Fruit fly (Drosophila melanogaster) whole organism, embryonic: ENCODE data around the gene Ccdc58.
"Not testable (repeated sequence)": the region's sequence is repeated elsewhere in the genome, so short reads cannot be mapped to it uniquely, and the experiment has no call there.

Experiments used
- Ada2b ChIP-seq: fragments of 200-800 bp; sonication (Bioruptor generic); IDR thresholded peaks from 2 replicates; pipeline ENCODE4 v1.3.6; 2022; ENCODE audit warnings: missing biosample characterization, missing genetic modification characterization
- Atf-2 ChIP-seq: fragments of 200-800 bp; sonication (Bioruptor generic); optimal IDR thresholded peaks from 2 replicates; lab custom pipeline; 2016; ENCODE audit warnings: missing biosample characterization, missing genetic modification characterization
- CG10543 ChIP-seq: fragments of 200-800 bp; sonication (Bioruptor generic); optimal IDR thresholded peaks from 3 replicates; lab custom pipeline; 2017; ENCODE audit warnings: missing biosample characterization, mild to moderate bottlenecking, missing genetic modification characterization, moderate library complexity
- CG12769 ChIP-seq: fragments of 200-800 bp; sonication (Bioruptor generic); optimal IDR thresholded peaks from 2 replicates; lab custom pipeline; 2019; ENCODE audit warnings: missing biosample characterization, mild to moderate bottlenecking, missing genetic modification characterization, moderate library complexity
- CG13894 ChIP-seq: fragments of 200-800 bp; sonication (Bioruptor generic); optimal IDR thresholded peaks from 3 replicates; lab custom pipeline; 2018; ENCODE audit warnings: missing biosample characterization, mild to moderate bottlenecking, missing genetic modification characterization, moderate library complexity
- CG15269 ChIP-seq: fragments of 200-800 bp; sonication (Bioruptor generic); optimal IDR thresholded peaks from 2 replicates; lab custom pipeline; 2018; ENCODE audit warnings: missing biosample characterization, mild to moderate bottlenecking, missing genetic modification characterization, moderate library complexity
- CG15514 ChIP-seq: fragments of 200-800 bp; sonication (Bioruptor generic); optimal IDR thresholded peaks from 3 replicates; lab custom pipeline; 2017; ENCODE audit warnings: missing biosample characterization, missing genetic modification characterization, mild to moderate bottlenecking, moderate library complexity, missing genetic modification reagents
- CG18599 ChIP-seq: fragments of 200-800 bp; sonication (Bioruptor generic); optimal IDR thresholded peaks from 3 replicates; lab custom pipeline; 2017; ENCODE audit warnings: missing biosample characterization, missing genetic modification characterization, mild to moderate bottlenecking, moderate library complexity, missing genetic modification reagents
- CG2199 ChIP-seq: fragments of 200-800 bp; sonication (Bioruptor generic); IDR thresholded peaks from 3 replicates; pipeline ENCODE4 v1.3.6; 2022; ENCODE audit warnings: missing biosample characterization, missing genetic modification characterization
- CG32767 ChIP-seq: fragments of 200-800 bp; sonication (Bioruptor generic); IDR thresholded peaks from 2 replicates; pipeline ENCODE4 v1.3.6; 2022; ENCODE audit warnings: missing biosample characterization, missing genetic modification characterization
- CG3281 ChIP-seq: fragments of 200-800 bp; sonication (Bioruptor generic); optimal IDR thresholded peaks from 3 replicates; lab custom pipeline; 2017; ENCODE audit warnings: missing biosample characterization, mild to moderate bottlenecking, missing genetic modification characterization
- CG34376 ChIP-seq: fragments of 200-800 bp; sonication (Bioruptor generic); optimal IDR thresholded peaks from 2 replicates; lab custom pipeline; 2018; ENCODE audit warnings: missing biosample characterization, mild to moderate bottlenecking, missing genetic modification characterization
- CG3726 ChIP-seq: fragments of 200-800 bp; sonication (Bioruptor generic); IDR thresholded peaks from 3 replicates; pipeline ENCODE4, ENCODE4 v1.3.6; 2022; ENCODE audit warnings: missing biosample characterization, missing genetic modification characterization
- CG3838 ChIP-seq: fragments of 200-800 bp; sonication (Bioruptor generic); optimal IDR thresholded peaks from 3 replicates; lab custom pipeline; 2016; ENCODE audit warnings: missing biosample characterization, missing genetic modification characterization
- CG7987 ChIP-seq: fragments of 200-800 bp; sonication (Bioruptor generic); optimal IDR thresholded peaks from 2 replicates; lab custom pipeline; 2018; ENCODE audit warnings: missing biosample characterization, mild to moderate bottlenecking, missing genetic modification characterization, moderate library complexity
- CG8290 ChIP-seq, 3 experiments: fragments of 200-800 bp; sonication (Bioruptor generic); optimal IDR thresholded peaks; 2 replicates each; lab custom pipeline; 2016 to 2019; ENCODE audit warnings: missing biosample characterization in 3 of 3, missing genetic modification characterization in 3 of 3, mild to moderate bottlenecking in 2 of 3, moderate library complexity in 1 of 3
- CG9437 ChIP-seq: fragments of 200-800 bp; sonication (Bioruptor generic); optimal IDR thresholded peaks from 2 replicates; lab custom pipeline; 2018; ENCODE audit warnings: missing biosample characterization, mild to moderate bottlenecking, missing genetic modification characterization
- CTCF ChIP-seq: fragments of 200-800 bp; sonication (Bioruptor generic); optimal IDR thresholded peaks from 2 replicates; lab custom pipeline; 2017; ENCODE audit warnings: missing biosample characterization, mild to moderate bottlenecking, missing genetic modification characterization, moderate library complexity
- Hmr ChIP-seq: fragments of 200-800 bp; sonication (Bioruptor generic); optimal IDR thresholded peaks from 3 replicates; lab custom pipeline; 2017; ENCODE audit warnings: mild to moderate bottlenecking, missing biosample characterization, missing genetic modification reagents, missing genetic modification characterization
- Med ChIP-seq: fragments of 200-800 bp; sonication (Bioruptor generic); peaks from one replicate; lab custom pipeline; 2016; ENCODE audit warnings: missing biosample characterization, missing genetic modification characterization, mild to moderate bottlenecking, inconsistent platforms, moderate library complexity
- Nf-YB ChIP-seq: fragments of 200-800 bp; sonication (Bioruptor generic); optimal IDR thresholded peaks from 3 replicates; lab custom pipeline; 2019; ENCODE audit warnings: missing biosample characterization, mild to moderate bottlenecking, missing genetic modification characterization, moderate library complexity
- PHDP ChIP-seq: fragments of 200-800 bp; sonication (Bioruptor generic); optimal IDR thresholded peaks from 3 replicates; lab custom pipeline; 2018; ENCODE audit warnings: missing biosample characterization, mild to moderate bottlenecking, missing genetic modification characterization, moderate library complexity
- Ptx1 ChIP-seq: fragments of 200-800 bp; sonication (Bioruptor generic); IDR thresholded peaks from 2 replicates; pipeline ENCODE4 v1.3.6; 2022; ENCODE audit warnings: missing biosample characterization, missing genetic modification characterization
- Vsx1 ChIP-seq: fragments of 200-800 bp; sonication (Bioruptor generic); optimal IDR thresholded peaks from 2 replicates; lab custom pipeline; 2017; ENCODE audit warnings: missing biosample characterization, mild to moderate bottlenecking, missing genetic modification characterization, missing genetic modification reagents
- bigmax ChIP-seq: fragments of 200-800 bp; sonication (Bioruptor generic); optimal IDR thresholded peaks from 2 replicates; lab custom pipeline; 2018; ENCODE audit warnings: missing biosample characterization, mild to moderate bottlenecking, missing genetic modification characterization
- chinmo ChIP-seq: fragments of 200-800 bp; sonication (Bioruptor generic); IDR thresholded peaks from 4 replicates; pipeline ENCODE4 v1.3.6; 2022; ENCODE audit warnings: missing biosample characterization, missing genetic modification characterization; ENCODE audit not compliant: partially characterized antibody
- ems ChIP-seq: fragments of 200-800 bp; sonication (Bioruptor generic); optimal IDR thresholded peaks from 3 replicates; lab custom pipeline; 2016; ENCODE audit warnings: missing biosample characterization, missing genetic modification characterization
- eve ChIP-seq, 2 experiments: fragments of >200 bp; optimal IDR thresholded peaks; 2 replicates each; lab custom pipeline; 2017; ENCODE audit warnings: missing biosample characterization in 2 of 2, missing genetic modification characterization in 2 of 2
- ewg ChIP-seq: fragments of 200-800 bp; sonication (Bioruptor generic); optimal IDR thresholded peaks from 3 replicates; lab custom pipeline; 2017; ENCODE audit warnings: mild to moderate bottlenecking, missing biosample characterization, missing genetic modification reagents, missing genetic modification characterization
- exex ChIP-seq: fragments of 200-800 bp; sonication (Bioruptor generic); optimal IDR thresholded peaks from 4 replicates; lab custom pipeline; 2018; ENCODE audit warnings: missing biosample characterization, mild to moderate bottlenecking, missing genetic modification characterization, moderate library complexity
- fru ChIP-seq: fragments of >200 bp; optimal IDR thresholded peaks from 2 replicates; lab custom pipeline; 2017
- grn ChIP-seq: fragments of 200-800 bp; sonication (Bioruptor generic); optimal IDR thresholded peaks from 3 replicates; lab custom pipeline; 2017; ENCODE audit warnings: missing biosample characterization, missing genetic modification characterization
- gro ChIP-seq: fragments of 200-800 bp; sonication (Bioruptor generic); optimal IDR thresholded peaks from 2 replicates; lab custom pipeline; 2016; ENCODE audit warnings: missing biosample characterization, missing genetic modification characterization
- hb ChIP-seq: fragments of 200-800 bp; sonication (Bioruptor generic); IDR thresholded peaks from 3 replicates; pipeline ENCODE4 v1.3.6; 2022; ENCODE audit warnings: missing biosample characterization, missing genetic modification characterization; ENCODE audit not compliant: partially characterized antibody
- knrl ChIP-seq: fragments of 200-800 bp; sonication (Bioruptor generic); IDR thresholded peaks from 3 replicates; pipeline ENCODE4 v1.3.6; 2022; ENCODE audit warnings: missing biosample characterization, missing genetic modification characterization; ENCODE audit not compliant: partially characterized antibody
- lab ChIP-seq: fragments of 200-800 bp; sonication (Bioruptor generic); optimal IDR thresholded peaks from 3 replicates; lab custom pipeline; 2017; ENCODE audit warnings: missing biosample characterization, missing genetic modification characterization, mild to moderate bottlenecking, moderate library complexity, missing genetic modification reagents
- mirr ChIP-seq: fragments of 200-800 bp; sonication (Bioruptor generic); optimal IDR thresholded peaks from 3 replicates; lab custom pipeline; 2018; ENCODE audit warnings: missing biosample characterization, mild to moderate bottlenecking, missing genetic modification characterization
- oc ChIP-seq: fragments of 200-800 bp; sonication (Bioruptor generic); optimal IDR thresholded peaks from 2 replicates; lab custom pipeline; 2018; ENCODE audit warnings: missing biosample characterization, mild to moderate bottlenecking, missing genetic modification characterization, moderate library complexity
- pfk ChIP-seq: fragments of 200-800 bp; sonication (Bioruptor generic); optimal IDR thresholded peaks from 2 replicates; lab custom pipeline; 2018; ENCODE audit warnings: missing biosample characterization, mild to moderate bottlenecking, missing genetic modification characterization, moderate library complexity
- ro ChIP-seq: fragments of 200-800 bp; sonication (Bioruptor generic); IDR thresholded peaks from 2 replicates; pipeline ENCODE4 v1.3.6; 2022; ENCODE audit warnings: missing biosample characterization, missing genetic modification characterization
- sd ChIP-seq: fragments of 200-800 bp; sonication (Bioruptor generic); optimal IDR thresholded peaks from 3 replicates; lab custom pipeline; 2018; ENCODE audit warnings: missing biosample characterization, mild to moderate bottlenecking, missing genetic modification characterization, moderate library complexity
- sqz ChIP-seq: fragments of 200-800 bp; sonication (Bioruptor generic); optimal IDR thresholded peaks from 3 replicates; lab custom pipeline; 2018; ENCODE audit warnings: missing biosample characterization, mild to moderate bottlenecking, missing genetic modification characterization
- sug ChIP-seq: fragments of 200-800 bp; optimal IDR thresholded peaks from 2 replicates; lab custom pipeline; 2019; ENCODE audit warnings: missing biosample characterization, mild to moderate bottlenecking, missing genetic modification characterization, moderate library complexity
- tgo ChIP-seq: fragments of 200-800 bp; sonication (Bioruptor generic); IDR thresholded peaks from 3 replicates; pipeline ENCODE4 v1.3.6; 2022; ENCODE audit warnings: missing biosample characterization, missing genetic modification characterization
- twi ChIP-seq: fragments of 200-800 bp; optimal IDR thresholded peaks from 2 replicates; lab custom pipeline; 2019; ENCODE audit warnings: missing biosample characterization, mild to moderate bottlenecking, missing genetic modification characterization, moderate library complexity
- zen ChIP-seq: fragments of 200-800 bp; sonication (Bioruptor generic); optimal IDR thresholded peaks from 3 replicates; lab custom pipeline; 2018; ENCODE audit warnings: missing biosample characterization, mild to moderate bottlenecking, missing genetic modification characterization, moderate library complexity

Ccdc58 gene

dm6 chr3L:19760109-19760508 lies 44.9 kb upstream of the Ccdc58 start, which contains the start of gene Vtld:
Gene Vtld (plus strand): TSS chr3L:19760409.
- TF ChIP-seq CG32767 (GFP tag; lab: Robert Waterston, UW); CG3838; CG7987 (GFP tag; lab: Kevin White, UChicago): not testable (repeated sequence)

- TF ChIP-seq bigmax (no peak), CG15514 (GFP tag; lab: Kevin White, UChicago) (peak; percentile 2), oc (tag; lab: Kevin White, UChicago) (peak; percentile 52), Vsx1 (GFP tag; lab: Kevin White, UChicago) (peak; percentile 89), grn (peak; percentile 33), CTCF (GFP tag; lab: Kevin White, UChicago) (no peak), lab (peak; percentile 78), gro (peak; percentile 72), ro (GFP tag; lab: Robert Waterston, UW) (no peak), chinmo (GFP tag; lab: Robert Waterston, UW) (0 out of 4 replicates have a peak, but pooled peaks have one; percentile 31), Atf-2 (GFP tag; lab: Kevin White, UChicago) (no peak), Hmr (GFP tag; lab: Kevin White, UChicago) (no peak), CG9437 (GFP tag; lab: Kevin White, UChicago) (peak; percentile 13), sd (tag; lab: Kevin White, UChicago) (peak; percentile 54), mirr (GFP tag; lab: Kevin White, UChicago) (peak; percentile 86), CG18599 (peak; percentile 37), twi (no peak), CG34376 (GFP tag; lab: Kevin White, UChicago) (peak; percentile 34), hb (GFP tag; lab: Robert Waterston, UW) (no peak), Nf-YB (GFP tag; lab: Kevin White, UChicago) (no peak), fru (lab: Kevin White, UChicago) (no peak), CG2199 (0 out of 3 replicates have a peak, but pooled peaks have one; percentile 18), sug (tag; lab: Kevin White, UChicago) (peak; percentile 79), ewg (no peak), eve (GFP tag; optimal IDR thresholded peaks at IDR 0.05; lab: Kevin White, UChicago) (peak in 1 of 2 experiments; percentile 68), pfk (GFP tag; lab: Kevin White, UChicago) (peak; percentile 51), exex (tag; lab: Kevin White, UChicago) (peak; percentile 93), zen (no peak), Ada2b (no peak), sqz (GFP tag; lab: Kevin White, UChicago) (peak; percentile 65)
Measured at dm6 chr3L:19777279-19777960, 27.6 kb upstream of the Ccdc58 start.

DNA sequence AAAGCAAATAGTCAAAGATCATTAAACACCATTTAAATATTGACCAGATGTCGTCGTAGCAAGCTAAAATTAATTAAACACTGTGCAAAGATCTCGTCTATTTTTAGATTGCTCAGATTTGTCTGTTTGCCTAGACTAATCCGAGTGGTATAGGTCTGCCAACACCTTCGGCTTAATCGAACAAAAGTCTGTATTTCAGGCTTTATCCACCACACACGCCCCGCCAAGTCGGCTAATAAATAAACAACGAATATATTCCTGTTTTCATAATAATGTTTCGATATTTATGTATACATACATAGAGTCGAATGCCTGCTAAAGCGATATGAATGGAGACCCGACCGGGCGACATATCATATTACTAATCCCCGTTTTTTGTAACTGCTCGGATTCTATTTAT lies 26.5 kb upstream of the Ccdc58 start:
- TF ChIP-seq CG3726 (GFP tag; lab: Robert Waterston, UW) (no peak), CG13894 (tag; lab: Kevin White, UChicago) (peak; percentile 76), lab (peak; percentile 33), Ptx1 (GFP tag; lab: Robert Waterston, UW) (no peak), ems (GFP tag; lab: Kevin White, UChicago) (no peak), CG12769 (tag; lab: Kevin White, UChicago) (peak; percentile 58), tgo (GFP tag; lab: Robert Waterston, UW) (no peak), CG8290 (GFP tag; optimal IDR thresholded peaks at IDR 0.05; lab: Kevin White, UChicago) (no peak), CG8290 (tag; optimal IDR thresholded peaks at IDR 0.05; lab: Kevin White, UChicago) (peak in 1 of 2 experiments; percentile 24), CG10543 (GFP tag; lab: Kevin White, UChicago) (peak; percentile 4), CG3281 (GFP tag; lab: Kevin White, UChicago) (peak; percentile 10), CG15269 (tag; lab: Kevin White, UChicago) (no peak), Med (peak; percentile 76), Hmr (GFP tag; lab: Kevin White, UChicago) (peak; percentile 41), knrl (GFP tag; lab: Robert Waterston, UW) (no peak), PHDP (tag; lab: Kevin White, UChicago) (peak; percentile 18)
